Worm (Caenorhabditis elegans) whole organism, L3 larva: Measurements from ENCODE around the gene ent-7.

Source experiments
- R02D3.7 ChIP-seq: fragments of 150-350 bp; optimal IDR thresholded peaks from 2 replicates; lab custom pipeline; 2014; ENCODE audit warnings: missing biosample characterization, missing genetic modification characterization
- egl-27 ChIP-seq: sonication (generic microtip); optimal IDR thresholded peaks from 4 replicates; lab custom pipeline; 2017; ENCODE audit warnings: missing biosample characterization, missing genetic modification reagents, missing genetic modification characterization
- elt-2 ChIP-seq: sonication (generic microtip); optimal IDR thresholded peaks from 2 replicates; lab custom pipeline; 2016; ENCODE audit warnings: missing genetic modification reagents, mild to moderate bottlenecking, missing genetic modification characterization, missing compliant biosample characterization
- elt-3 ChIP-seq, 3 experiments: fragments of 150-350 bp in 1 of 3; sonication (generic microtip) in 2 of 3; optimal IDR thresholded peaks; 2 replicates in 2 of 3; 4 replicates in 1 of 3; lab custom pipeline; 2014 to 2017; ENCODE audit warnings: missing biosample characterization in 3 of 3, missing genetic modification characterization in 3 of 3
- nhr-12 ChIP-seq: fragments of 150-350 bp; optimal IDR thresholded peaks from 2 replicates; lab custom pipeline; 2014; ENCODE audit warnings: missing biosample characterization, missing genetic modification characterization
- nhr-237 ChIP-seq: fragments of 150-350 bp; optimal IDR thresholded peaks from 2 replicates; lab custom pipeline; 2014; ENCODE audit warnings: missing biosample characterization, missing genetic modification characterization
- nhr-28 ChIP-seq: fragments of 150-350 bp; optimal IDR thresholded peaks from 2 replicates; lab custom pipeline; 2014; ENCODE audit warnings: missing biosample characterization, missing genetic modification characterization
- nhr-76 ChIP-seq: fragments of 150-350 bp; sonication (generic microtip); optimal IDR thresholded peaks from 5 replicates; lab custom pipeline; 2014; ENCODE audit warnings: missing biosample characterization, missing genetic modification characterization
- nhr-77 ChIP-seq: fragments of 150-350 bp; optimal IDR thresholded peaks from 2 replicates; lab custom pipeline; 2014; ENCODE audit warnings: missing biosample characterization, missing genetic modification characterization
- pha-4 ChIP-seq: fragments of 150-350 bp; optimal IDR thresholded peaks from 2 replicates; lab custom pipeline; 2014; ENCODE audit warnings: missing biosample characterization, missing genetic modification reagents, missing genetic modification characterization
- skn-1 ChIP-seq: fragments of 150-350 bp; optimal IDR thresholded peaks from 2 replicates; lab custom pipeline; 2014; ENCODE audit warnings: missing biosample characterization, missing genetic modification characterization
- tbx-2 ChIP-seq: sonication (generic microtip); optimal IDR thresholded peaks from 2 replicates; lab custom pipeline; 2016; ENCODE audit warnings: mild to moderate bottlenecking, missing genetic modification characterization, missing compliant biosample characterization

DNA sequence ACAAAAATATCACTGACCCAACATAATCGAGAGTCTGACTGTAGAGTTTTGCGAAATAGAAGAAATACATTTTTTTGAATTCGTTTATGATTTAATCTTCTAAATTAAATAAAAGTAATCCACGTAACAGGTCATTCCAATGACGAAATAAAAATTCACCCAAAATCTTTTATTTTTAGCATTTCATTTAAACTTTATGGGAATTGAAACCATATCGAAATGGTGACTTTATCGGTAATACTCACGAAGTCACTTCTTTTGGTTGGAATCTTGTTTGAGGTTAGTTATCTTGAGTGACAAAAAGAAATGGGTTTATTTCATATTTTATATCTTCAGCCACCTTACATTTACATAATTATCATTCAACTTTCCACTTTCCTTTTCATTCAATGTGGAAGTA is 44.4 kb upstream of the ent-7 start, which contains the start of the genes C47E12.12 and C47E12.10:
- no peak for TF ChIP-seq R02D3.7 (tag; lab: Kevin White, UChicago)
- TF ChIP-seq pha-4 (tag; lab: Kevin White, UChicago) = no peak
- TF ChIP-seq tbx-2 (tag; lab: Kevin White, UChicago) = no peak
- TF ChIP-seq elt-2 (tag; lab: Kevin White, UChicago) = no peak
- no peak for TF ChIP-seq egl-27 (tag; lab: Kevin White, UChicago)
- no peak for TF ChIP-seq skn-1 (tag; lab: Kevin White, UChicago)
- TF ChIP-seq elt-3 (tag; optimal IDR thresholded peaks at IDR 0.05; lab: Kevin White, UChicago) = no peak
- no peak for TF ChIP-seq nhr-76 (tag; lab: Kevin White, UChicago)
- no peak for TF ChIP-seq nhr-77 (tag; lab: Kevin White, UChicago)
- no peak for TF ChIP-seq nhr-12 (tag; lab: Kevin White, UChicago)
- TF ChIP-seq nhr-237 (tag; lab: Kevin White, UChicago) = no peak
- no peak for TF ChIP-seq nhr-28 (tag; lab: Kevin White, UChicago)
